Worm (Caenorhabditis elegans) whole organism, young adult: ENCODE data around the gene tos-1.

ENCODE experiments used
- B0019.2 ChIP-seq: fragments of 200-800 bp; sonication (Bioruptor generic); conservative IDR thresholded peaks from 2 replicates; pipeline ENCODE4 v1.3.6; 2022; ENCODE audit warnings: missing genetic modification reagents, missing genetic modification characterization, missing compliant biosample characterization
- B0336.3 ChIP-seq: fragments of 200-800 bp; sonication (Bioruptor generic); IDR thresholded peaks from 2 replicates; pipeline ENCODE4 v1.3.6; 2022; ENCODE audit warnings: missing genetic modification characterization, missing compliant biosample characterization
- C06A6.2 ChIP-seq: fragments of 200-800 bp; sonication (Bioruptor generic); conservative IDR thresholded peaks from 2 replicates; pipeline ENCODE4 v1.3.6; 2022; ENCODE audit warnings: missing genetic modification characterization, missing compliant biosample characterization
- C17E4.6 ChIP-seq: fragments of 200-800 bp; sonication (Bioruptor generic); IDR thresholded peaks from 2 replicates; pipeline ENCODE4 v1.3.6; 2022; ENCODE audit warnings: missing genetic modification reagents, missing genetic modification characterization, missing compliant biosample characterization
- F55B11.4 ChIP-seq: sonication (generic microtip); optimal IDR thresholded peaks from 2 replicates; lab custom pipeline; 2016; ENCODE audit warnings: missing compliant biosample characterization, missing genetic modification characterization, borderline replicate concordance; ENCODE audit not compliant: insufficient read depth
- K12H6.12 ChIP-seq: fragments of 200-800 bp; sonication (Bioruptor generic); optimal IDR thresholded peaks from 2 replicates; lab custom pipeline; 2018; ENCODE audit warnings: mild to moderate bottlenecking, missing genetic modification characterization, missing compliant biosample characterization
- T26A5.8 ChIP-seq: sonication (generic microtip); optimal IDR thresholded peaks from 2 replicates; lab custom pipeline; 2016; ENCODE audit warnings: missing genetic modification characterization, missing compliant biosample characterization
- Y56A3A.18 ChIP-seq: fragments of 200-800 bp; sonication (Bioruptor generic); IDR thresholded peaks from 2 replicates; pipeline ENCODE4 v1.3.6; 2022; ENCODE audit warnings: missing genetic modification reagents, missing genetic modification characterization, missing compliant biosample characterization
- Y67H2A.10 ChIP-seq: fragments of 200-800 bp; sonication (Bioruptor generic); conservative IDR thresholded peaks from 2 replicates; pipeline ENCODE4 v1.3.6; 2022; ENCODE audit warnings: missing genetic modification reagents, missing genetic modification characterization, missing compliant biosample characterization
- Y79H2A.3 ChIP-seq: fragments of 200-800 bp; sonication (Bioruptor generic); conservative IDR thresholded peaks from 2 replicates; pipeline ENCODE4 v1.3.6; 2022; ENCODE audit warnings: missing genetic modification reagents, missing genetic modification characterization, missing compliant biosample characterization
- Y95B8A.8 ChIP-seq: fragments of 200-800 bp; sonication (Bioruptor generic); IDR thresholded peaks from 2 replicates; pipeline ENCODE4 v1.3.6; 2022; ENCODE audit warnings: missing genetic modification reagents, missing genetic modification characterization, missing compliant biosample characterization
- aptf-3 ChIP-seq: fragments of 200-800 bp; sonication (Bioruptor generic); IDR thresholded peaks from 2 replicates; pipeline ENCODE4 v1.3.6; 2022; ENCODE audit warnings: missing genetic modification characterization, missing compliant biosample characterization
- attf-3 ChIP-seq: fragments of 200-800 bp; sonication (Bioruptor generic); conservative IDR thresholded peaks from 2 replicates; pipeline ENCODE4 v1.3.6; 2022; ENCODE audit warnings: missing genetic modification reagents, missing genetic modification characterization, missing compliant biosample characterization
- attf-6 ChIP-seq: fragments of 200-800 bp; sonication (Bioruptor generic); IDR thresholded peaks from 2 replicates; pipeline ENCODE4 v1.3.6; 2022; ENCODE audit warnings: missing genetic modification reagents, missing genetic modification characterization, missing compliant biosample characterization
- bed-1 ChIP-seq: fragments of 200-800 bp; sonication (Bioruptor generic); IDR thresholded peaks from 2 replicates; pipeline ENCODE4 v1.3.6; 2022; ENCODE audit warnings: missing genetic modification reagents, missing genetic modification characterization, missing compliant biosample characterization
- cebp-1 ChIP-seq, 2 experiments: fragments of 200-800 bp in 1 of 2; sonication (Bioruptor generic) in 1 of 2; sonication (generic microtip) in 1 of 2; IDR thresholded peaks in 1 of 2; optimal IDR thresholded peaks in 1 of 2; 2 replicates each; pipeline versions ENCODE4 v1.3.6 to Lab custom; 2017 to 2022; ENCODE audit warnings: missing compliant biosample characterization in 2 of 2, missing genetic modification characterization in 2 of 2, mild to moderate bottlenecking in 1 of 2, missing genetic modification reagents in 1 of 2, moderate library complexity in 1 of 2
- cebp-2 ChIP-seq: fragments of 200-800 bp; sonication (Bioruptor generic); IDR thresholded peaks from 2 replicates; pipeline ENCODE4 v1.3.6; 2022; ENCODE audit warnings: missing genetic modification characterization, missing compliant biosample characterization
- ceh-58 ChIP-seq: fragments of 200-800 bp; sonication (Bioruptor generic); IDR thresholded peaks from 2 replicates; pipeline ENCODE4 v1.3.6; 2022; ENCODE audit warnings: missing genetic modification characterization, missing compliant biosample characterization
- ceh-79 ChIP-seq: sonication (generic microtip); optimal IDR thresholded peaks from 2 replicates; lab custom pipeline; 2017; ENCODE audit warnings: mild to moderate bottlenecking, missing genetic modification characterization, missing compliant biosample characterization
- ceh-91 ChIP-seq: fragments of 200-800 bp; sonication (Bioruptor generic); IDR thresholded peaks from 2 replicates; pipeline ENCODE4 v1.3.6; 2022; ENCODE audit warnings: missing genetic modification reagents, missing genetic modification characterization, missing compliant biosample characterization
- dpff-1 ChIP-seq: sonication (generic microtip); optimal IDR thresholded peaks from 2 replicates; lab custom pipeline; 2017; ENCODE audit warnings: mild to moderate bottlenecking, missing genetic modification characterization, missing compliant biosample characterization
- dpl-1 ChIP-seq: fragments of 150-350 bp; optimal IDR thresholded peaks from 2 replicates; lab custom pipeline; 2014; ENCODE audit warnings: missing biosample characterization, missing genetic modification reagents, missing genetic modification characterization
- efl-1 ChIP-seq: fragments of 150-350 bp; optimal IDR thresholded peaks from 2 replicates; lab custom pipeline; 2014; ENCODE audit warnings: missing biosample characterization, missing genetic modification reagents, missing genetic modification characterization
- egl-18 ChIP-seq: fragments of 200-800 bp; sonication (Bioruptor generic); IDR thresholded peaks from 2 replicates; pipeline ENCODE4 v1.3.6; 2022; ENCODE audit warnings: missing genetic modification reagents, missing genetic modification characterization, missing compliant biosample characterization
- ekl-4 ChIP-seq: fragments of 200-800 bp; sonication (Bioruptor generic); IDR thresholded peaks from 2 replicates; pipeline ENCODE4 v1.3.6; 2022; ENCODE audit warnings: missing genetic modification reagents, missing genetic modification characterization, missing compliant biosample characterization
- ets-4 ChIP-seq: fragments of 200-800 bp; sonication (Bioruptor generic); optimal IDR thresholded peaks from 2 replicates; lab custom pipeline; 2018; ENCODE audit warnings: mild to moderate bottlenecking, missing genetic modification characterization, missing compliant biosample characterization
- him-1 ChIP-seq: sonication (generic microtip); optimal IDR thresholded peaks from 2 replicates; lab custom pipeline; 2016; ENCODE audit warnings: missing genotype, missing genetic modification reagents, missing genetic modification characterization, missing compliant biosample characterization
- lin-26 ChIP-seq: fragments of 200-800 bp; sonication (Bioruptor generic); IDR thresholded peaks from 2 replicates; pipeline ENCODE4 v1.3.6; 2022; ENCODE audit warnings: missing genetic modification reagents, missing genetic modification characterization, missing compliant biosample characterization
- lin-35 ChIP-seq, 3 experiments: fragments of 150-350 bp in 2 of 3; sonication (generic microtip) in 1 of 3; optimal IDR thresholded peaks; 2 replicates each; lab custom pipeline; 2014 to 2018; ENCODE audit warnings: missing biosample characterization in 3 of 3, missing genetic modification characterization in 3 of 3, missing genetic modification reagents in 3 of 3
- lin-54 ChIP-seq: fragments of 200-800 bp; sonication (Bioruptor generic); optimal IDR thresholded peaks from 2 replicates; lab custom pipeline; 2018; ENCODE audit warnings: mild to moderate bottlenecking, missing genetic modification characterization, missing compliant biosample characterization
- lir-1 ChIP-seq: fragments of 200-800 bp; sonication (Bioruptor generic); conservative IDR thresholded peaks from 2 replicates; pipeline ENCODE4 v1.3.6; 2022; ENCODE audit warnings: missing genetic modification reagents, missing genetic modification characterization, missing compliant biosample characterization
- lsl-1 ChIP-seq: fragments of 200-800 bp; sonication (Bioruptor generic); optimal IDR thresholded peaks from 2 replicates; lab custom pipeline; 2018; ENCODE audit warnings: mild to moderate bottlenecking, missing genetic modification characterization, moderate library complexity, missing compliant biosample characterization
- madf-3 ChIP-seq: fragments of 200-800 bp; sonication (Bioruptor generic); IDR thresholded peaks from 2 replicates; pipeline ENCODE4 v1.3.6; 2022; ENCODE audit warnings: missing genetic modification reagents, missing genetic modification characterization, missing compliant biosample characterization
- nfyb-1 ChIP-seq: fragments of 200-800 bp; sonication (Bioruptor generic); IDR thresholded peaks from 2 replicates; pipeline ENCODE4 v1.3.6; 2022; ENCODE audit warnings: missing genetic modification reagents, missing genetic modification characterization, missing compliant biosample characterization
- pha-4 ChIP-seq: fragments of 150-350 bp; sonication (generic microtip); optimal IDR thresholded peaks from 2 replicates; lab custom pipeline; 2014; ENCODE audit warnings: missing biosample characterization, missing genetic modification reagents, missing genetic modification characterization
- rcor-1 ChIP-seq: fragments of 200-800 bp; sonication (Bioruptor generic); IDR thresholded peaks from 2 replicates; pipeline ENCODE4 v1.3.6; 2022; ENCODE audit warnings: missing genetic modification reagents, missing genetic modification characterization, missing compliant biosample characterization
- rpc-1 ChIP-seq, 2 experiments: fragments of 150-350 bp in 1 of 2; sonication (generic microtip) in 1 of 2; optimal IDR thresholded peaks; 2 replicates each; lab custom pipeline; 2014 to 2018; ENCODE audit warnings: missing biosample characterization in 1 of 2, missing genetic modification characterization in 1 of 2, missing genetic modification reagents in 1 of 2, missing genotype in 1 of 2
- sdz-38 ChIP-seq: sonication (generic microtip); optimal IDR thresholded peaks from 2 replicates; lab custom pipeline; 2016; ENCODE audit warnings: missing genotype, missing genetic modification characterization, missing compliant biosample characterization
- sea-2 ChIP-seq: fragments of 200-800 bp; sonication (Bioruptor generic); IDR thresholded peaks from 2 replicates; pipeline ENCODE4 v1.3.6; 2022; ENCODE audit warnings: missing genetic modification characterization, missing compliant biosample characterization
- tbx-9 ChIP-seq: sonication (generic microtip); optimal IDR thresholded peaks from 2 replicates; lab custom pipeline; 2016; ENCODE audit warnings: borderline replicate concordance, missing genetic modification characterization, inconsistent platforms, missing compliant biosample characterization
- tlf-1 ChIP-seq: fragments of 200-800 bp; sonication (Bioruptor generic); optimal IDR thresholded peaks from 2 replicates; lab custom pipeline; 2018; ENCODE audit warnings: mild to moderate bottlenecking, missing genetic modification characterization, missing compliant biosample characterization
- zfh-2 ChIP-seq: fragments of 200-800 bp; sonication (Bioruptor generic); conservative IDR thresholded peaks from 2 replicates; pipeline ENCODE4 v1.3.6; 2022; ENCODE audit warnings: missing genetic modification reagents, missing genetic modification characterization, missing compliant biosample characterization
- ztf-22 ChIP-seq: fragments of 200-800 bp; sonication (Bioruptor generic); optimal IDR thresholded peaks from 2 replicates; lab custom pipeline; 2018; ENCODE audit warnings: mild to moderate bottlenecking, missing genetic modification characterization, moderate library complexity, missing compliant biosample characterization

Gene tos-1

DNA sequence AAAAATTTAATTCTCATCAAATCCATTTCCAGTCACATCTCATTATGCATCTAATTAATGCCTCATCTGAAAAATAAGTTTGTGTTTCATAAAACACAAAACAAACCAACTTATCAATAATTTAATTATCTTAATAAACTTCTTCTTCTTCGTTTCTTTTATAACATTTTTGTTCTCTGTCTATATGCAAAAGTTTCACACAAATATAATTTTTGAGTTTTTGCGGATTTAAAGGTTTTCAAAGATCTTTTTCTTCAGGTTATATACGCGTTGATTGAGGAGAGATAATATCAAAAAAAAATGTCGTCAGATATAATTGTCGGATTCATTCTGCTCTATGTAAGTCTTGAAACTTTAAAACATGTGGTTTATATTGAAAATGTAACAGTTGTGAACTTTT, 5.7 kb upstream of the tos-1 start, which contains the start of gene srx-47 (continued):
- TF ChIP-seq lsl-1 (GFP tag; lab: Kevin White, UChicago), result no peak
- TF ChIP-seq Y79H2A.3 (GFP tag; lab: Robert Waterston, UW), result no peak
- TF ChIP-seq F55B11.4 (tag; lab: Kevin White, UChicago), result no peak
- TF ChIP-seq C06A6.2 (GFP tag; lab: Robert Waterston, UW), result no peak

DNA sequence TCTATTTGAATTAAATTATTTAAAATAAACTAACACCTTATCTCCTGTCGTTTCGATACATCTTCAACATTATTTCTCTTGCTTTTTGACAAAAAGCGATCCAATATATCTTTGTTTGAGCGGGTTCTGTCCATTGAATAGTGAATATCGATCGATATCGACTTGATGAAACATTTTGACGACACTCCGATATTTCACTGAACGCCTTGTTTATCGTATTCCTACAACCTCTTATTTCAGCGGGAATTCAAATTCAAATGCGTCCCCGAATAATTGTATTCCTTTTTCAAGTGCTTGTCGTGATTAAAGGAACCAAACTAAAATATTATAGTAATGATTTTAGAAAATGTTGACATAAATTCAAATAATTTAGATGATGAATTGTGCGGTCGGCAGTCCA, 2.8 kb upstream of the tos-1 start, which contains the start of the genes K07B1.7 and try-5:
Gene K07B1.7 (minus strand): TSS at position 159 of the 400 bp plus-strand sequence.
Gene try-5 (plus strand): TSS at position 241 of the 400 bp plus-strand sequence.
- TF ChIP-seq Y67H2A.10 (no peak), ceh-79 (tag; lab: Kevin White, UChicago) (no peak), ztf-22 (GFP tag; lab: Kevin White, UChicago) (no peak), aptf-3 (GFP tag; lab: Robert Waterston, UW) (no peak), cebp-1 (GFP tag; IDR thresholded peaks at IDR 0.05; lab: Robert Waterston, UW) (no peak), cebp-1 (tag; optimal IDR thresholded peaks at IDR 0.05; lab: Kevin White, UChicago) (no peak), lin-54 (GFP tag; lab: Kevin White, UChicago) (peak; percentile 87), ceh-58 (GFP tag; lab: Robert Waterston, UW) (no peak), him-1 (tag; lab: Kevin White, UChicago) (peak; percentile 36), attf-3 (peak; percentile 93), sea-2 (GFP tag; lab: Robert Waterston, UW) (no peak), tlf-1 (no peak), ceh-91 (GFP tag; lab: Robert Waterston, UW) (no peak), dpl-1 (GFP tag; lab: Kevin White, UChicago) (peak; percentile 26), ekl-4 (no peak), K12H6.12 (tag; lab: Kevin White, UChicago) (no peak), efl-1 (GFP tag; lab: Kevin White, UChicago) (peak; percentile 68), lin-35 (GFP tag; optimal IDR thresholded peaks at IDR 0.05; lab: Kevin White, UChicago) (peak in 1 of 3 experiments; percentile 85), Y95B8A.8 (GFP tag; lab: Robert Waterston, UW) (no peak), T26A5.8 (tag; lab: Kevin White, UChicago) (no peak), C17E4.6 (GFP tag; lab: Robert Waterston, UW) (no peak), sdz-38 (tag; lab: Kevin White, UChicago) (no peak), dpff-1 (tag; lab: Kevin White, UChicago) (no peak), lin-26 (GFP tag; lab: Robert Waterston, UW) (no peak), zfh-2 (GFP tag; lab: Robert Waterston, UW) (no peak), pha-4 (tag; lab: Kevin White, UChicago) (no peak)

DNA sequence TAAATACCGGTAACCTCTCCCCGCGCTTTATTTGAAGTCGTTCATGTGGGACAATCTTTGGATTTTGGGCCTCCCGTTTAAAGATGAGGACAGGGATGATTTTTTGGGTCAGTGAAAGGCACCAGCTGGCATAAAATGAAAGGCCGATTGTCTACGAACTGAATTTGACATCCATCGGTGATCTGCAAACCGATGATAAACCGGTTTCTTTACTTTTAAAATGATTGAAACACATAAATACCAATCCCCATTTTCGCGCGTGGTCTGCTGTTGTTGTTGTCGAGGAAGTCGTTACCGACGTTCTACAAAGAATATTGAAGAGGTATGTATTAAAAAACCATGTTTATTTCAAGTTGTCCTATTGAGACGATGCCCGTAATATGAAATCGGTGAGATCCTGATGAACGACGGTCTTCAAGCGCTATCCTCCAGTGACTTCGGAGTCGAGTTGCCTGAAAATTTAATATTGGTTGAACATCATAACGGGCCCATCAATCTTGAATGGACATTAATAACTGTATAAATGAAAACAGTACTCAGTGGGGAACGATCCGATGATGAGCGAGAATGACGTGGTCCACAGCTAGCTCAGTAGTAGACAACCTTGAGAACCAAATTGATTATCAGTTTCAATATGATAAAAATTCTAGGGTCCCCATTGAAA, 906 bp downstream of the tos-1 start:
- TF ChIP-seq B0336.3 (GFP tag; lab: Robert Waterston, UW) (peak; percentile 8; the same call in 1 of the 2 replicates), ceh-79 (tag; lab: Kevin White, UChicago) (no peak), rpc-1 (optimal IDR thresholded peaks at IDR 0.05; lab: Kevin White, UChicago) (no peak), rpc-1 (tag; optimal IDR thresholded peaks at IDR 0.05; lab: Kevin White, UChicago) (no peak), nfyb-1 (GFP tag; lab: Robert Waterston, UW) (peak; percentile 86), bed-1 (GFP tag; lab: Robert Waterston, UW) (0 out of 2 replicates have a peak, but pooled peaks have one; percentile 8), Y79H2A.3 (GFP tag; lab: Robert Waterston, UW) (peak; percentile 91), tbx-9 (no peak), cebp-2 (peak; percentile 74; the same call in 1 of the 2 replicates), efl-1 (GFP tag; lab: Kevin White, UChicago) (no peak), rcor-1 (GFP tag; lab: Robert Waterston, UW) (peak; percentile 62; the same call in 1 of the 2 replicates), tlf-1 (peak; percentile 34), lir-1 (0 out of 2 replicates have a peak, but pooled peaks have one; percentile 27), B0019.2 (0 out of 2 replicates have a peak, but pooled peaks have one; percentile 11), attf-6 (GFP tag; lab: Robert Waterston, UW) (peak; percentile 33), ets-4 (GFP tag; lab: Kevin White, UChicago) (no peak), madf-3 (GFP tag; lab: Robert Waterston, UW) (peak; percentile 90), egl-18 (0 out of 2 replicates have a peak, but pooled peaks have one; percentile 7), ekl-4 (peak; percentile 77), Y56A3A.18 (GFP tag; lab: Robert Waterston, UW) (peak; percentile 50)
